Fruit fly (Drosophila melanogaster) whole organism, prepupa: ENCODE results near the gene Cbl.

ENCODE experiments used
- Blimp-1 ChIP-seq: fragments of 200-800 bp; sonication (Bioruptor generic); optimal IDR thresholded peaks from 3 replicates; lab custom pipeline; 2017; ENCODE audit warnings: missing biosample characterization, missing genetic modification characterization, mild to moderate bottlenecking, moderate library complexity, missing genetic modification reagents
- CG10669 ChIP-seq: fragments of 200-800 bp; sonication (Bioruptor generic); optimal IDR thresholded peaks from 3 replicates; lab custom pipeline; 2018; ENCODE audit warnings: missing biosample characterization, mild to moderate bottlenecking, missing genetic modification characterization, moderate library complexity
- CG15336 ChIP-seq: fragments of 200-800 bp; sonication (Bioruptor generic); IDR thresholded peaks from 2 replicates; pipeline ENCODE4 v1.3.6; 2022; ENCODE audit warnings: missing biosample characterization, missing genetic modification characterization
- CG1621 ChIP-seq: fragments of 200-800 bp; sonication (Bioruptor generic); optimal IDR thresholded peaks from 3 replicates; lab custom pipeline; 2018; ENCODE audit warnings: missing biosample characterization, mild to moderate bottlenecking, missing genetic modification characterization
- CG31627 ChIP-seq: fragments of 200-800 bp; sonication (Bioruptor generic); optimal IDR thresholded peaks from 3 replicates; lab custom pipeline; 2016; ENCODE audit warnings: missing biosample characterization, missing genetic modification characterization
- CG32006 ChIP-seq: fragments of 200-800 bp; sonication (Bioruptor generic); optimal IDR thresholded peaks from 3 replicates; lab custom pipeline; 2017; ENCODE audit warnings: missing biosample characterization, mild to moderate bottlenecking, missing genetic modification characterization
- CG34406 ChIP-seq: fragments of 200-800 bp; sonication (Bioruptor generic); optimal IDR thresholded peaks from 3 replicates; lab custom pipeline; 2016; ENCODE audit warnings: missing biosample characterization, missing genetic modification characterization
- CG4318 ChIP-seq: fragments of 200-800 bp; sonication (Bioruptor generic); optimal IDR thresholded peaks from 3 replicates; lab custom pipeline; 2017; ENCODE audit warnings: missing biosample characterization, mild to moderate bottlenecking, missing genetic modification characterization
- CG6163 ChIP-seq: fragments of 200-800 bp; sonication (Bioruptor generic); IDR thresholded peaks from 3 replicates; pipeline ENCODE4 v1.3.6; 2022; ENCODE audit warnings: missing biosample characterization, missing genetic modification characterization
- CG6792 ChIP-seq: fragments of 200-800 bp; sonication (Bioruptor generic); optimal IDR thresholded peaks from 3 replicates; lab custom pipeline; 2016; ENCODE audit warnings: missing biosample characterization, missing genetic modification characterization
- CG6808 ChIP-seq: fragments of 200-800 bp; sonication (Bioruptor generic); optimal IDR thresholded peaks from 3 replicates; lab custom pipeline; 2017; ENCODE audit warnings: missing biosample characterization, missing genetic modification characterization, mild to moderate bottlenecking, moderate library complexity, missing genetic modification reagents
- CG6854 ChIP-seq: fragments of 200-800 bp; sonication (Bioruptor generic); optimal IDR thresholded peaks from 2 replicates; lab custom pipeline; 2017; ENCODE audit warnings: missing biosample characterization, mild to moderate bottlenecking, missing genetic modification characterization
- CG7368 ChIP-seq: fragments of 200-800 bp; sonication (Bioruptor generic); optimal IDR thresholded peaks from 3 replicates; lab custom pipeline; 2016; ENCODE audit warnings: missing biosample characterization, missing genetic modification characterization
- CG8632 ChIP-seq: fragments of 200-800 bp; sonication (Bioruptor generic); optimal IDR thresholded peaks from 3 replicates; lab custom pipeline; 2016; ENCODE audit warnings: missing biosample characterization, missing genetic modification characterization
- CG9139 ChIP-seq: fragments of 200-800 bp; sonication (Bioruptor generic); optimal IDR thresholded peaks from 3 replicates; lab custom pipeline; 2017; ENCODE audit warnings: missing biosample characterization, mild to moderate bottlenecking, missing genetic modification characterization
- Eip75B ChIP-seq: fragments of 200-800 bp; sonication (Bioruptor generic); optimal IDR thresholded peaks from 3 replicates; lab custom pipeline; 2016; ENCODE audit warnings: missing biosample characterization, missing genetic modification characterization
- Eip78C ChIP-seq: fragments of 200-800 bp; sonication (Bioruptor generic); peaks from one replicate; lab custom pipeline; 2016; ENCODE audit warnings: missing biosample characterization, missing genetic modification characterization
- Eip93F ChIP-seq: fragments of 200-800 bp; sonication (Bioruptor generic); optimal IDR thresholded peaks from 2 replicates; lab custom pipeline; 2016; ENCODE audit warnings: missing biosample characterization, mild to moderate bottlenecking, missing genetic modification characterization
- Ets21C ChIP-seq: fragments of 200-800 bp; sonication (Bioruptor generic); optimal IDR thresholded peaks from 3 replicates; lab custom pipeline; 2016; ENCODE audit warnings: missing biosample characterization, missing genetic modification characterization
- Gug ChIP-seq: fragments of 200-800 bp; sonication (Bioruptor generic); IDR thresholded peaks from 2 replicates; pipeline ENCODE4 v1.3.6; 2022; ENCODE audit warnings: missing biosample characterization, missing genetic modification characterization
- Hr38 ChIP-seq: sonication (Bioruptor generic); optimal IDR thresholded peaks from 2 replicates; lab custom pipeline; 2016; ENCODE audit warnings: missing biosample characterization, missing genetic modification characterization
- Hr4 ChIP-seq: fragments of 200-800 bp; sonication (Bioruptor generic); optimal IDR thresholded peaks from 3 replicates; lab custom pipeline; 2016; ENCODE audit warnings: missing biosample characterization, missing genetic modification characterization
- Met ChIP-seq: fragments of 200-800 bp; sonication (Bioruptor generic); optimal IDR thresholded peaks from 3 replicates; lab custom pipeline; 2016; ENCODE audit warnings: missing biosample characterization, missing genetic modification characterization
- OdsH ChIP-seq: fragments of 200-800 bp; sonication (Bioruptor generic); optimal IDR thresholded peaks from 3 replicates; lab custom pipeline; 2016; ENCODE audit warnings: missing biosample characterization, missing genetic modification characterization
- Sox15 ChIP-seq: fragments of 200-800 bp; sonication (Bioruptor generic); optimal IDR thresholded peaks from 3 replicates; lab custom pipeline; 2016; ENCODE audit warnings: missing biosample characterization, missing genetic modification characterization
- cyc ChIP-seq: fragments of 200-800 bp; sonication (Bioruptor generic); optimal IDR thresholded peaks from 3 replicates; lab custom pipeline; 2016; ENCODE audit warnings: missing biosample characterization, missing genetic modification characterization
- dac ChIP-seq: fragments of 200-800 bp; sonication (Bioruptor generic); optimal IDR thresholded peaks from 2 replicates; lab custom pipeline; 2017; ENCODE audit warnings: missing biosample characterization, mild to moderate bottlenecking, missing genetic modification characterization
- dsx ChIP-seq: fragments of 200-800 bp; optimal IDR thresholded peaks from 3 replicates; lab custom pipeline; 2019; ENCODE audit warnings: missing biosample characterization, mild to moderate bottlenecking, missing genetic modification characterization, moderate library complexity; ENCODE audit not compliant: poor library complexity, severe bottlenecking
- esn ChIP-seq: fragments of 200-800 bp; sonication (Bioruptor generic); optimal IDR thresholded peaks from 2 replicates; lab custom pipeline; 2016; ENCODE audit warnings: missing biosample characterization, mild to moderate bottlenecking, missing genetic modification characterization, moderate library complexity
- fd59A ChIP-seq: fragments of 200-800 bp; sonication (Bioruptor generic); optimal IDR thresholded peaks from 2 replicates; lab custom pipeline; 2017; ENCODE audit warnings: missing biosample characterization, mild to moderate bottlenecking, missing genetic modification characterization, missing genetic modification reagents
- fd85E ChIP-seq: fragments of 200-800 bp; sonication (Bioruptor generic); optimal IDR thresholded peaks from 3 replicates; lab custom pipeline; 2016; ENCODE audit warnings: missing biosample characterization, missing genetic modification characterization
- fkh ChIP-seq: fragments of 200-800 bp; sonication (Bioruptor generic); optimal IDR thresholded peaks from 3 replicates; lab custom pipeline; 2017; ENCODE audit warnings: missing biosample characterization, mild to moderate bottlenecking, missing genetic modification characterization, moderate library complexity
- lz ChIP-seq: fragments of 200-800 bp; sonication (Bioruptor generic); optimal IDR thresholded peaks from 3 replicates; lab custom pipeline; 2016; ENCODE audit warnings: missing biosample characterization, missing genetic modification characterization
- net ChIP-seq: fragments of 200-800 bp; sonication (Bioruptor generic); optimal IDR thresholded peaks from 3 replicates; lab custom pipeline; 2016; ENCODE audit warnings: missing biosample characterization, missing genetic modification characterization
- salr ChIP-seq, 2 experiments: fragments of 200-800 bp; sonication (Bioruptor generic); optimal IDR thresholded peaks; 3 replicates each; lab custom pipeline; 2016 to 2018; ENCODE audit warnings: missing biosample characterization in 2 of 2, missing genetic modification characterization in 2 of 2, mild to moderate bottlenecking in 1 of 2
- spab ChIP-seq: fragments of 200-800 bp; sonication (Bioruptor generic); optimal IDR thresholded peaks from 2 replicates; lab custom pipeline; 2017; ENCODE audit warnings: missing biosample characterization, mild to moderate bottlenecking, missing genetic modification characterization, missing genetic modification reagents
- svp ChIP-seq: fragments of 200-800 bp; sonication (Bioruptor generic); peaks from one replicate; lab custom pipeline; 2016; ENCODE audit warnings: missing biosample characterization, missing genetic modification characterization
- topi ChIP-seq: fragments of 200-800 bp; sonication (Bioruptor generic); optimal IDR thresholded peaks from 3 replicates; lab custom pipeline; 2016; ENCODE audit warnings: missing biosample characterization, missing genetic modification characterization
- vri ChIP-seq: fragments of 200-800 bp; sonication (Bioruptor generic); optimal IDR thresholded peaks from 3 replicates; lab custom pipeline; 2016; ENCODE audit warnings: missing biosample characterization, mild to moderate bottlenecking, missing genetic modification characterization

Cbl gene

DNA sequence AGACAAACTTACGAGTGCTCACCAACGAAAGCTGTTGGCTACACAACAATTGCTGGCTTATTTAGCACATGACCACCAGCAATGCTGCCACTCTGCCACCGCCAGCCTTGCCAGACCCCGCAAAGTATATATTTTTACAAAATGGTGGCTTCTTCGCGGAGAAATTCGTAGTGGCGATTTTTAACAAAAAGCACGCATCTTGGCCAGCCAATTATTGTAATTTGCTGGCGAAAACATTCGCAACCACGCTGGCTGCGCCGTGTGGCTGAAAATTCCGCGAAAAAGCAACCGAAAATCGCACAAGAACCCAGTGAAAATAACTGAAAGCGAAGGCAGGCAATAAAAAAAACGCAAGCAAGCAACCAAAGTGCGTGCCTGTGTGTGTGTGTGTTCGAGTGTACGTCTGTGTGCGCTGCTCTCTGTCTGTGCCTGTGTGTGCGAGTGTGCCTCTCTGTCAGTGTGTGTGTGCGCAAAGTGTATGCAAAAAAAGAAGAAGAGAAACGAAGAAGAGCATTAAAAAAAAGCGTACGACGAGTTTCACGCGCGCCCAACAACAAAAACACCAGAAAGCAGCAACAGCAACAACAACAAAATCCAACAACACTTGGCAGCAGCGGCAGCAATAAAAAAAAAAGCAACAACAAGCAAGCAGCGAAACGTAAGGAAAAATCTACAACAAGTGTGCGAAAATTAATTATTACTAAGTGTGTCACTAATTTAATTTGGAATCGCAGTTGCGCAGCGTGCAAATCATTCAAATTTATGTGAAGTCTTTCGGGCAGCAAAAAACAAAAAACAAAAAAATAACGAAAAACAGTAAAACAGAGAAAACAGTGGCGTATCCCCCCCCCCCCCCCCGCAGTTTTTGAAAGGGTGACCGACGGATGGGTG lies 25.3 kb downstream of the Cbl start, which contains the start of gene Gug (continued):
- TF ChIP-seq Hr38 (GFP tag; lab: Kevin White, UChicago) (no peak), CG6163 (peak; percentile 98), fkh (GFP tag; lab: Kevin White, UChicago) (no peak), salr (GFP tag; optimal IDR thresholded peaks at IDR 0.05; lab: Kevin White, UChicago) (peak; percentile 94 to 95), CG7368 (GFP tag; lab: Kevin White, UChicago) (peak; percentile 89), CG15336 (GFP tag; lab: Robert Waterston, UW) (peak; percentile 94), spab (peak; percentile 98), Gug (GFP tag; lab: Robert Waterston, UW) (peak; percentile 98), net (GFP tag; lab: Kevin White, UChicago) (peak; percentile 95), CG9139 (GFP tag; lab: Kevin White, UChicago) (peak; percentile 99), Eip78C (peak; percentile 95), fd59A (GFP tag; lab: Kevin White, UChicago) (peak; percentile 86), Eip93F (no peak), Met (GFP tag; lab: Kevin White, UChicago) (peak; percentile 53), esn (GFP tag; lab: Kevin White, UChicago) (peak; percentile 56), Blimp-1 (GFP tag; lab: Kevin White, UChicago) (peak; percentile 65), CG34406 (GFP tag; lab: Kevin White, UChicago) (peak; percentile 85), fd85E (peak; percentile 66), CG6854 (GFP tag; lab: Kevin White, UChicago) (peak; percentile 96), Eip75B (peak; percentile 84), CG32006 (GFP tag; lab: Kevin White, UChicago) (peak; percentile 92), CG6792 (GFP tag; lab: Kevin White, UChicago) (peak; percentile 75), CG8632 (GFP tag; lab: Kevin White, UChicago) (peak; percentile 82), dsx (GFP tag; lab: Kevin White, UChicago) (peak; percentile 94), OdsH (GFP tag; lab: Kevin White, UChicago) (peak; percentile 75), cyc (GFP tag; lab: Kevin White, UChicago) (no peak), svp (GFP tag; lab: Kevin White, UChicago) (peak; percentile 85), dac (GFP tag; lab: Kevin White, UChicago) (peak; percentile 91)

DNA sequence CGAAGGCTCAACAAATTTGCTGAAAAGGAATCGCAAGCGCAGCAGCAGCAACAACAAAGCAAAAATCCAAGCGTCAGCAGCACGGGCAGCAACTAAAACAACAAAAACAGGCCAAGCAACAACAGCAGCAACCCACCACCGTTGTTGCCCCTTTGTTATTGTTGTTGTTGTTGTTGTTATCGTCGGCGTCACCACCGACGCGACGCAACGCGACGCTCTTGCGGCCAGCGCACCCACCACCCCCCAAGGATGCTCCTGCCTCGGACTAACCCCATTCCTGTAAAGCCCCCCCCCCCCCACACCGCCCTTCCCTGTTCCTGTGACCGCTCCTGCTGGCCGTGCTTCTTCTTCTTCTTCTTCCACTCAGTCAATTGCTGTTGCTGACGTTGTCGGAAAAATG lies 26.0 kb downstream of the Cbl start:
- TF ChIP-seq CG6792 (GFP tag; lab: Kevin White, UChicago) (no peak), CG10669 (GFP tag; lab: Kevin White, UChicago) (no peak), Eip93F (no peak), CG4318 (GFP tag; lab: Kevin White, UChicago) (no peak), CG31627 (no peak), CG32006 (GFP tag; lab: Kevin White, UChicago) (no peak), spab (no peak), CG15336 (GFP tag; lab: Robert Waterston, UW) (no peak), CG6808 (no peak), Ets21C (GFP tag; lab: Kevin White, UChicago) (no peak), topi (GFP tag; lab: Kevin White, UChicago) (no peak), Hr38 (GFP tag; lab: Kevin White, UChicago) (no peak), Hr4 (GFP tag; lab: Kevin White, UChicago) (no peak), OdsH (GFP tag; lab: Kevin White, UChicago) (no peak), Sox15 (GFP tag; lab: Kevin White, UChicago) (no peak), CG1621 (tag; lab: Kevin White, UChicago) (no peak), lz (GFP tag; lab: Kevin White, UChicago) (no peak), CG8632 (GFP tag; lab: Kevin White, UChicago) (no peak), vri (GFP tag; lab: Kevin White, UChicago) (no peak), cyc (GFP tag; lab: Kevin White, UChicago) (no peak)
- TF ChIP-seq, all 60 proteins: peak for 0
